Worm (Caenorhabditis elegans) whole organism, early embryonic: ENCODE measurements around the gene tag-321.

Experiments used
- aly-1 ChIP-seq: sonication (generic microtip); optimal IDR thresholded peaks from 2 replicates; lab custom pipeline; 2016; ENCODE audit warnings: missing genetic modification characterization, missing compliant biosample characterization
- ama-1 ChIP-seq: fragments of 150-350 bp; optimal IDR thresholded peaks from 2 replicates; lab custom pipeline; 2014
- ets-7 ChIP-seq: sonication (generic microtip); optimal IDR thresholded peaks from 2 replicates; lab custom pipeline; 2016; ENCODE audit warnings: missing genotype, missing genetic modification characterization, missing compliant biosample characterization
- sea-1 ChIP-seq: fragments of 200-800 bp; sonication (Bioruptor generic); conservative IDR thresholded peaks from 2 replicates; pipeline ENCODE4 v1.3.6; 2022; ENCODE audit warnings: missing genetic modification characterization, missing compliant biosample characterization
- tbx-37 ChIP-seq: fragments of 200-800 bp; sonication (Bioruptor generic); conservative IDR thresholded peaks from 2 replicates; pipeline ENCODE4 v1.3.6; 2022; ENCODE audit warnings: missing genetic modification reagents, missing genetic modification characterization, missing compliant biosample characterization

DNA sequence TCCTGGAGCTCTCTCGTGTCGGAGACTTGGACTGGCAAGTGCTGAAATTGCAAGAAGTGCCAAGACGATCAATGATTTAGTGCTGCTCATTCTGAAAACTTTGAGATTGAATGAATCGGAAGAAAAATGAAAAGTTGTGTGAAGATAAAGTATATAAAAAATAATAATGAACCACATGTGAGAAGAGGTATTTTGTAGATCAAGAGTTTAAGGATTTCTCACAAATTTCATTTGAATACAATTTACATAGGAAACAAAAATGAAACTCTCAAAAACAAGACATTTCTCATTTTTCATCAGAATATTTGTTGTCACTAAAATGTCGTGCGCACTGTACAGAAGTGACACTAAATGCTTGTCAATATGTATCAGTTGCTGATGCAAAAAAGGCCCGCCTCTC lies 38.9 kb upstream of the tag-321 start, which contains the start of gene T14A8.2:
- no peak for TF ChIP-seq sea-1 (GFP tag; lab: Robert Waterston, UW)
- TF ChIP-seq ama-1 = no peak
- no peak for TF ChIP-seq ets-7
- no peak for TF ChIP-seq aly-1 (tag; lab: Kevin White, UChicago)
- TF ChIP-seq tbx-37 (GFP tag; lab: Robert Waterston, UW) = no peak
